Worm (Caenorhabditis elegans) whole organism, mixed stage, embryonic: ENCODE results near the gene T09F3.2.
A peak's percentile ranks its signal among the peaks of the same experiment; 100 is the strongest.

ENCODE experiments used
- M03D4.4 ChIP-seq: sonication (generic microtip); optimal IDR thresholded peaks from 2 replicates; lab custom pipeline; 2017; ENCODE audit warnings: mild to moderate bottlenecking, missing genetic modification characterization, missing compliant biosample characterization
- bed-3 ChIP-seq: fragments of 200-800 bp; sonication (Bioruptor generic); optimal IDR thresholded peaks from 3 replicates; lab custom pipeline; 2018; ENCODE audit warnings: mild to moderate bottlenecking, missing genetic modification characterization, moderate library complexity, missing compliant biosample characterization
- blmp-1 ChIP-seq: fragments of 150-350 bp; optimal IDR thresholded peaks from 2 replicates; lab custom pipeline; 2014; ENCODE audit warnings: missing biosample characterization, missing genetic modification characterization
- ceh-39 ChIP-seq: fragments of 150-350 bp; optimal IDR thresholded peaks from 2 replicates; lab custom pipeline; 2014; ENCODE audit warnings: missing biosample characterization, missing genetic modification characterization
- ceh-43 ChIP-seq: fragments of 200-800 bp; sonication (Bioruptor generic); optimal IDR thresholded peaks from 2 replicates; lab custom pipeline; 2018; ENCODE audit warnings: mild to moderate bottlenecking, missing genetic modification characterization, moderate library complexity, missing compliant biosample characterization
- ceh-83 ChIP-seq: fragments of 200-800 bp; sonication (Bioruptor generic); optimal IDR thresholded peaks from 2 replicates; lab custom pipeline; 2018; ENCODE audit warnings: mild to moderate bottlenecking, missing genetic modification characterization, missing compliant biosample characterization
- ces-1 ChIP-seq: fragments of 150-350 bp; optimal IDR thresholded peaks from 2 replicates; lab custom pipeline; 2014; ENCODE audit warnings: missing biosample characterization, missing genetic modification reagents, missing genetic modification characterization
- cnd-1 ChIP-seq: fragments of 200-800 bp; sonication (Bioruptor generic); optimal IDR thresholded peaks from 2 replicates; lab custom pipeline; 2018; ENCODE audit warnings: mild to moderate bottlenecking, missing genetic modification characterization, missing compliant biosample characterization
- drap-1 ChIP-seq: fragments of 200-800 bp; sonication (Bioruptor generic); optimal IDR thresholded peaks from 3 replicates; lab custom pipeline; 2018; ENCODE audit warnings: mild to moderate bottlenecking, missing genetic modification characterization, missing compliant biosample characterization
- elt-1 ChIP-seq: sonication (generic microtip); optimal IDR thresholded peaks from 2 replicates; lab custom pipeline; 2017; ENCODE audit warnings: missing genetic modification characterization, mild to moderate bottlenecking, missing compliant biosample characterization, antibody characterized with exemption, moderate library complexity, borderline replicate concordance; ENCODE audit not compliant: insufficient read depth
- elt-3 ChIP-seq: fragments of 150-350 bp; optimal IDR thresholded peaks from 2 replicates; lab custom pipeline; 2014; ENCODE audit warnings: missing biosample characterization, missing genetic modification characterization
- flh-1 ChIP-seq: fragments of 200-800 bp; sonication (Bioruptor generic); optimal IDR thresholded peaks from 2 replicates; lab custom pipeline; 2018; ENCODE audit warnings: mild to moderate bottlenecking, missing genetic modification characterization, moderate library complexity, missing compliant biosample characterization
- ham-2 ChIP-seq: fragments of 200-800 bp; sonication (Bioruptor generic); optimal IDR thresholded peaks from 2 replicates; lab custom pipeline; 2018; ENCODE audit warnings: mild to moderate bottlenecking, missing genetic modification characterization, missing compliant biosample characterization
- hlh-1 ChIP-seq: fragments of 150-350 bp; optimal IDR thresholded peaks from 2 replicates; lab custom pipeline; 2014; ENCODE audit warnings: missing biosample characterization, missing genetic modification reagents, missing genetic modification characterization
- lin-13 ChIP-seq: fragments of 150-350 bp; optimal IDR thresholded peaks from 2 replicates; lab custom pipeline; 2014; ENCODE audit warnings: missing biosample characterization, missing genetic modification characterization
- lin-32 ChIP-seq: fragments of 200-800 bp; sonication (Bioruptor generic); optimal IDR thresholded peaks from 2 replicates; lab custom pipeline; 2018; ENCODE audit warnings: mild to moderate bottlenecking, missing genetic modification characterization, missing compliant biosample characterization
- lsy-2 ChIP-seq: fragments of 150-350 bp; optimal IDR thresholded peaks from 2 replicates; lab custom pipeline; 2014; ENCODE audit warnings: missing biosample characterization, missing genetic modification characterization
- mab-5 ChIP-seq: fragments of 150-350 bp; optimal IDR thresholded peaks from 2 replicates; lab custom pipeline; 2014; ENCODE audit warnings: missing biosample characterization, missing genetic modification characterization
- mls-2 ChIP-seq: sonication (generic microtip); optimal IDR thresholded peaks from 2 replicates; lab custom pipeline; 2016; ENCODE audit warnings: mild to moderate bottlenecking, missing genetic modification characterization, moderate library complexity, missing compliant biosample characterization
- nhr-2 ChIP-seq: fragments of 150-350 bp; optimal IDR thresholded peaks from 2 replicates; lab custom pipeline; 2014; ENCODE audit warnings: missing biosample characterization, missing genetic modification characterization
- nhr-237 ChIP-seq: fragments of 150-350 bp; optimal IDR thresholded peaks from 2 replicates; lab custom pipeline; 2014; ENCODE audit warnings: missing biosample characterization, missing genetic modification characterization
- nhr-28 ChIP-seq: fragments of 150-350 bp; optimal IDR thresholded peaks from 2 replicates; lab custom pipeline; 2014; ENCODE audit warnings: missing biosample characterization, missing genetic modification characterization
- nhr-76 ChIP-seq: sonication (generic microtip); optimal IDR thresholded peaks from 2 replicates; lab custom pipeline; 2017; ENCODE audit warnings: missing biosample characterization, missing genetic modification characterization
- pha-4 ChIP-seq: fragments of 150-350 bp; optimal IDR thresholded peaks from 2 replicates; lab custom pipeline; 2018; ENCODE audit warnings: missing biosample characterization, missing genetic modification reagents, missing genetic modification characterization
- snpc-4 ChIP-seq: fragments of 150-350 bp; optimal IDR thresholded peaks from 2 replicates; lab custom pipeline; 2014; ENCODE audit warnings: missing biosample characterization, missing genetic modification characterization
- sptf-1 ChIP-seq: sonication (generic microtip); optimal IDR thresholded peaks from 2 replicates; lab custom pipeline; 2017; ENCODE audit warnings: mild to moderate bottlenecking, missing genetic modification characterization, moderate library complexity, missing compliant biosample characterization
- tbx-8 ChIP-seq: fragments of 200-800 bp; sonication (Bioruptor generic); optimal IDR thresholded peaks from 2 replicates; lab custom pipeline; 2018; ENCODE audit warnings: mild to moderate bottlenecking, missing genetic modification characterization, moderate library complexity, missing compliant biosample characterization
- unc-120 ChIP-seq: sonication (generic microtip); optimal IDR thresholded peaks from 2 replicates; lab custom pipeline; 2017; ENCODE audit warnings: missing genetic modification characterization, missing compliant biosample characterization; ENCODE audit not compliant: poor library complexity, severe bottlenecking
- unc-39 ChIP-seq: fragments of 150-350 bp; optimal IDR thresholded peaks from 2 replicates; lab custom pipeline; 2014; ENCODE audit warnings: missing biosample characterization, missing genetic modification characterization
- unc-62 ChIP-seq: fragments of 150-350 bp; optimal IDR thresholded peaks from 2 replicates; lab custom pipeline; 2014; ENCODE audit warnings: missing biosample characterization, missing genetic modification reagents, missing genetic modification characterization
- ztf-11 ChIP-seq: fragments of 150-350 bp; optimal IDR thresholded peaks from 2 replicates; lab custom pipeline; 2014; ENCODE audit warnings: missing biosample characterization, missing genetic modification characterization

The T09F3.2 gene

DNA sequence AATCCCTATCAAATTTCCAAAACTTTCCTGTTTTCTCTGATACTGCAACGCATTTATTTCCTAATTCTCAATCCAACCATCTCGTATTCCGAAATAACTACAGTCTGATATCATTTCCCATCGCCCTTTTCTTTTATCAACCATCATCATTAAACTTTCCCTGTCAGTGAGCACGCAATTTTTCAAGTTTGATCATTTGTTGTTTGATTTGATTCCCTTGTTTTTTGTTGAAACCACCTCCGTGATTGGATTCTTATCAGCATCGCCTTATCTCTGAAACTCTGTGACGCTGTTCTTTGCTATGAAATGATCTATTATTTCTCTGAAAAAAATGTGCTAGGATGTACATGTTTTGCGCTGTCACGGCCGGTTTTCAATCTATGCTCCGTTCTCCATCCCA is 12.0 kb downstream of the T09F3.2 start:
- TF ChIP-seq M03D4.4 (tag; lab: Kevin White, UChicago) (no peak), ceh-83 (GFP tag; lab: Kevin White, UChicago) (no peak), ztf-11 (tag; lab: Kevin White, UChicago) (no peak), unc-120 (no peak), mab-5 (no peak)
- TF ChIP-seq, all 35 proteins: peak for 0

DNA sequence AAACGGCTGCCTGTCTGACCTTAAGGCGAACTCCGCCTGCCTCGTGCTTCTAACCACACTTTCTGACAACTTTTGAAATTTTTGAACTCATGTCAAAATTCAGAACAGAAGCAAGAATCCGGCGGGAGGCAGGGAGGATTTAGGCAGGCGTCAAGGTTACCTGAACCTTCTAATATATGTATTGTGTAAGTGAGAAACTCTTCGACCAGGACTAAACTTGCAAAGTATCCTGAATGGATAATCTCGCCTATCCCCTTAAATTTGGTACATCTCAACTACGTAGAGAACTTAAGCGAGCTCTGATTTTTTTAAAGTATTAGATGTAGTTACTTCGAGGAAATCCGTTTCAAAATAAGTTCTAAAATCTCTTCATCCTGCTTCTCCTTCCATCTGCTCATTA is 20.0 kb downstream of the T09F3.2 start, which contains the start of gene E04D5.5:
Gene E04D5.5, plus strand, starts transcription at position 301 of the 400 bp plus-strand sequence.
- TF ChIP-seq mab-5 (no peak), unc-39 (tag; lab: Kevin White, UChicago) (no peak), nhr-237 (tag; lab: Kevin White, UChicago) (no peak), mls-2 (tag; lab: Kevin White, UChicago) (no peak), M03D4.4 (tag; lab: Kevin White, UChicago) (no peak), lin-13 (tag; lab: Kevin White, UChicago) (no peak), hlh-1 (tag; lab: Kevin White, UChicago) (no peak), ceh-43 (GFP tag; lab: Kevin White, UChicago) (no peak), unc-120 (no peak), ceh-39 (no peak), nhr-2 (no peak), ztf-11 (tag; lab: Kevin White, UChicago) (no peak), blmp-1 (tag; lab: Kevin White, UChicago) (no peak), unc-62 (GFP tag; lab: Kevin White, UChicago) (no peak), tbx-8 (GFP tag; lab: Kevin White, UChicago) (no peak), nhr-76 (tag; lab: Kevin White, UChicago) (no peak), cnd-1 (tag; lab: Kevin White, UChicago) (no peak), nhr-28 (tag; lab: Kevin White, UChicago) (no peak), pha-4 (tag; lab: Kevin White, UChicago) (no peak)

DNA sequence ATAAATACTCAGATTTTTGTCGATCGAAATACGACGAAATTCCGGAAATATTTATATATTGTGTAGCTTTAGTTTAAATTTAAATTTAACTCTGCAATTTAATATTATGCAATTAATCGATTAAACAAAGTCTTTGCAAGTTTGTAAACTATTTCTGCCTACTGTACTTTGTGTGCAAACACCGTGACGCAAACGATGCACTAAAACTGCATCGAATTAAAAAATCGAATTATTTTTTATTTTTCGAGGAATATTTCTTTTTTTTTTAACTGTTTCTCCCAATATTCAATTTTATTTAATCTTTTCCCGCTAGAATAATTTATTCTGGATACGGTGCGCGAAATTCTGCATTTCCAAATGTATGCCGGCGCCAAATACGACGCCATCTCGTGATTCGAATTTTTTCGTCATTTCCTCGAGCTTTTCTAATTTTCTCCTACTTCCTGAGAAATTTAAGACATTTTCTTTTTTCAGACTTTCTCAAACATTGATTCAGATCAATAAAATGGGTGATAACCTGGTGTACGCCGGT is 25.4 kb downstream of the T09F3.2 start, which contains the start of gene eif-2A:
Gene eif-2A, plus strand, starts transcription at position 469 of the 532 bp plus-strand sequence.
- TF ChIP-seq lsy-2 (tag; lab: Kevin White, UChicago) (peak; percentile 90), unc-120 (no peak), nhr-2 (no peak), ces-1 (peak; percentile 59), pha-4 (tag; lab: Kevin White, UChicago) (no peak)

DNA sequence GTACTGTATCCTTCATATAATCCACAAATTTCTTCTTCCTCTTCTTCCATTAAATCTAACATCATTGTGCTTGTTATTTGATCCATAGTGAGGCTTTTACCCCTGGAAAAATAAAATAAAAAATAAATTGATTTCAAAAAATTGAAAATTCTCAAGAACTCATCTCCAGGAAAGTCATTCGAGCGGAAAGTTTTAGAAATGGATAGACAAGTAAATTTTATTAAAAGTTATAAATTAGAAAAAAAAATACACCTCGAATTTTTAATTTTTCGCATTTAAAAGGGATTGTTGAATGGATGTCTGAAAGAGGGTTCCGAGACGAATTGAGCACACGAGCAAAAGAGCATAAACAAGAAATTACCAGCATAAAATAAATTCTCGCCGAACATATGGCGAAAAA is 31.0 kb downstream of the T09F3.2 start, which contains the start of gene frpr-21:
Gene frpr-21, minus strand, starts transcription at position 101 of the 400 bp plus-strand sequence.
- no peak for TF ChIP-seq M03D4.4 (tag; lab: Kevin White, UChicago)
- TF ChIP-seq sptf-1 (tag; lab: Kevin White, UChicago): no peak
- TF ChIP-seq lin-32: no peak
- no peak for TF ChIP-seq mls-2 (tag; lab: Kevin White, UChicago)
- TF ChIP-seq nhr-28 (tag; lab: Kevin White, UChicago): no peak
- TF ChIP-seq unc-39 (tag; lab: Kevin White, UChicago): no peak
- no peak for TF ChIP-seq elt-3
- TF ChIP-seq lin-13 (tag; lab: Kevin White, UChicago): no peak
- no peak for TF ChIP-seq nhr-2
- TF ChIP-seq ceh-43 (GFP tag; lab: Kevin White, UChicago): no peak
- TF ChIP-seq hlh-1 (tag; lab: Kevin White, UChicago): no peak
- TF ChIP-seq unc-62 (GFP tag; lab: Kevin White, UChicago): no peak
- no peak for TF ChIP-seq flh-1 (GFP tag; lab: Kevin White, UChicago)
- no peak for TF ChIP-seq drap-1 (GFP tag; lab: Kevin White, UChicago)
- no peak for TF ChIP-seq ceh-83 (GFP tag; lab: Kevin White, UChicago)
- no peak for TF ChIP-seq snpc-4
- TF ChIP-seq pha-4 (tag; lab: Kevin White, UChicago): no peak
- no peak for TF ChIP-seq unc-120
- TF ChIP-seq mab-5: no peak
- no peak for TF ChIP-seq ham-2
- TF ChIP-seq, all 35 proteins: peak for 0

DNA sequence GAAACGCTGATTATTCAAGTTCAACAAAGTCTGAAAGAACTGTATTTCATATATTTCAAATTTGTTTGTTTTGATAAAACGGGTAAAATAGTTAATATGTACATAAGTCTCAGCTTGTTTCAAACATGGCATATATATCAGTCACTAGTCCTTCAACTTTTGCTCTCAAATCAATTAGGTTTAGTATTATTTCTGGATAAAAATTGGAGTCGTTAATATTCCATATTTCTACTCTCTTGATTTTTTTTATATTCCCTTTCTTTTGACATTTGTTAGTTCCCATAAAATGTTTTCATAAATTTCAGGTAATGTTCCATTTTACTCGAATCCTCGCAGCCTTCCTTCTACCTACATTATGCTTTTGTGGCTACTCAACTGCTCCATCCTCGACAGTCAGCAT is 44.9 kb downstream of the T09F3.2 start, which contains the start of gene cut-4:
Gene cut-4, plus strand, starts transcription at position 301 of the 400 bp plus-strand sequence.
- TF ChIP-seq hlh-1 (tag; lab: Kevin White, UChicago) (no peak), blmp-1 (tag; lab: Kevin White, UChicago) (no peak), ceh-43 (GFP tag; lab: Kevin White, UChicago) (no peak), lin-13 (tag; lab: Kevin White, UChicago) (no peak), sptf-1 (tag; lab: Kevin White, UChicago) (no peak), elt-1 (tag; lab: Kevin White, UChicago) (no peak), elt-3 (no peak), nhr-2 (no peak), mls-2 (tag; lab: Kevin White, UChicago) (no peak), bed-3 (GFP tag; lab: Kevin White, UChicago) (no peak), unc-62 (GFP tag; lab: Kevin White, UChicago) (no peak), cnd-1 (tag; lab: Kevin White, UChicago) (no peak), flh-1 (GFP tag; lab: Kevin White, UChicago) (no peak), M03D4.4 (tag; lab: Kevin White, UChicago) (no peak)
